Worm (Caenorhabditis elegans) whole organism, L2 larva: ENCODE data around the gene R04B3.2.

ENCODE experiments used
- R02D3.7 ChIP-seq: fragments of 150-350 bp; optimal IDR thresholded peaks from 2 replicates; lab custom pipeline; 2014; ENCODE audit warnings: missing biosample characterization, missing genetic modification characterization
- ZK546.5 ChIP-seq: sonication (generic microtip); optimal IDR thresholded peaks from 2 replicates; lab custom pipeline; 2017; ENCODE audit warnings: missing biosample characterization, missing genetic modification characterization
- alr-1 ChIP-seq: fragments of 150-350 bp; optimal IDR thresholded peaks from 2 replicates; lab custom pipeline; 2014; ENCODE audit warnings: missing biosample characterization, missing genetic modification characterization
- aly-2 ChIP-seq: fragments of 150-350 bp; optimal IDR thresholded peaks from 2 replicates; lab custom pipeline; 2014; ENCODE audit warnings: missing biosample characterization, missing genetic modification characterization
- blmp-1 ChIP-seq: sonication (generic microtip); optimal IDR thresholded peaks from 2 replicates; lab custom pipeline; 2017; ENCODE audit warnings: missing genetic modification characterization, mild to moderate bottlenecking, missing compliant biosample characterization, antibody characterized with exemption, moderate library complexity; ENCODE audit not compliant: insufficient read depth
- ceh-82 ChIP-seq: fragments of 150-350 bp; optimal IDR thresholded peaks from 2 replicates; lab custom pipeline; 2014; ENCODE audit warnings: missing biosample characterization, missing genetic modification characterization
- crh-2 ChIP-seq: sonication (generic microtip); optimal IDR thresholded peaks from 2 replicates; lab custom pipeline; 2017; ENCODE audit warnings: missing biosample characterization, missing genetic modification characterization
- dmd-4 ChIP-seq: sonication (generic microtip); optimal IDR thresholded peaks from 2 replicates; lab custom pipeline; 2017; ENCODE audit warnings: missing biosample characterization, missing genetic modification characterization
- egl-27 ChIP-seq: sonication (generic microtip); optimal IDR thresholded peaks from 3 replicates; lab custom pipeline; 2017; ENCODE audit warnings: missing biosample characterization, missing genetic modification reagents, missing genetic modification characterization
- elt-3 ChIP-seq: sonication (generic microtip); optimal IDR thresholded peaks from 2 replicates; lab custom pipeline; 2017; ENCODE audit warnings: missing biosample characterization, missing genetic modification characterization
- fos-1 ChIP-seq: fragments of 150-350 bp; optimal IDR thresholded peaks from 2 replicates; lab custom pipeline; 2014; ENCODE audit warnings: missing biosample characterization, missing genetic modification characterization
- gmeb-1 ChIP-seq: fragments of 150-350 bp; optimal IDR thresholded peaks from 2 replicates; lab custom pipeline; 2014; ENCODE audit warnings: missing biosample characterization, missing genetic modification characterization
- lin-39 ChIP-seq: fragments of 150-350 bp; optimal IDR thresholded peaks from 2 replicates; lab custom pipeline; 2014; ENCODE audit warnings: missing biosample characterization, missing genetic modification reagents, missing genetic modification characterization
- lsy-2 ChIP-seq, 2 experiments: fragments of 150-350 bp in 1 of 2; sonication (generic microtip) in 1 of 2; optimal IDR thresholded peaks; 2 replicates each; lab custom pipeline; 2014 to 2017; ENCODE audit warnings: missing biosample characterization in 2 of 2, missing genetic modification characterization in 2 of 2
- mab-5 ChIP-seq: fragments of 150-350 bp; optimal IDR thresholded peaks from 2 replicates; lab custom pipeline; 2014; ENCODE audit warnings: missing biosample characterization, missing genetic modification characterization
- nhr-10 ChIP-seq: sonication (generic microtip); optimal IDR thresholded peaks from 2 replicates; lab custom pipeline; 2017; ENCODE audit warnings: missing biosample characterization, missing genetic modification characterization
- nhr-11 ChIP-seq: fragments of 150-350 bp; optimal IDR thresholded peaks from 2 replicates; lab custom pipeline; 2014; ENCODE audit warnings: missing biosample characterization, missing genetic modification characterization
- nhr-21 ChIP-seq: fragments of 150-350 bp; optimal IDR thresholded peaks from 2 replicates; lab custom pipeline; 2014; ENCODE audit warnings: missing biosample characterization, missing genetic modification characterization
- nhr-237 ChIP-seq: fragments of 150-350 bp; optimal IDR thresholded peaks from 2 replicates; lab custom pipeline; 2014; ENCODE audit warnings: missing biosample characterization, missing genetic modification characterization
- nhr-25 ChIP-seq: fragments of 150-350 bp; sonication (generic microtip); optimal IDR thresholded peaks from 3 replicates; lab custom pipeline; 2014; ENCODE audit warnings: missing biosample characterization, missing genetic modification characterization
- nhr-6 ChIP-seq: fragments of 150-350 bp; optimal IDR thresholded peaks from 2 replicates; lab custom pipeline; 2014; ENCODE audit warnings: missing biosample characterization, missing genetic modification characterization
- nhr-77 ChIP-seq: fragments of 150-350 bp; optimal IDR thresholded peaks from 2 replicates; lab custom pipeline; 2014; ENCODE audit warnings: missing biosample characterization, missing genetic modification characterization
- peb-1 ChIP-seq: fragments of 150-350 bp; optimal IDR thresholded peaks from 2 replicates; lab custom pipeline; 2014; ENCODE audit warnings: missing biosample characterization, missing genetic modification characterization
- sem-4 ChIP-seq: fragments of 150-350 bp; optimal IDR thresholded peaks from 2 replicates; lab custom pipeline; 2014; ENCODE audit warnings: missing biosample characterization, missing genetic modification reagents, missing genetic modification characterization
- skn-1 ChIP-seq: sonication (generic microtip); optimal IDR thresholded peaks from 2 replicates; lab custom pipeline; 2017; ENCODE audit warnings: missing biosample characterization, missing genetic modification characterization
- sma-3 ChIP-seq: sonication (generic microtip); optimal IDR thresholded peaks from 2 replicates; lab custom pipeline; 2016; ENCODE audit warnings: missing genetic modification reagents, missing genetic modification characterization, missing compliant biosample characterization
- sma-9 ChIP-seq, 2 experiments: fragments of 150-350 bp in 1 of 2; sonication (generic microtip) in 1 of 2; optimal IDR thresholded peaks; 2 replicates each; lab custom pipeline; 2014 to 2016; ENCODE audit warnings: missing genetic modification characterization in 2 of 2, mild to moderate bottlenecking in 1 of 2, missing biosample characterization in 1 of 2, missing compliant biosample characterization in 1 of 2, missing genetic modification reagents in 1 of 2, moderate library complexity in 1 of 2
- snpc-4 ChIP-seq: fragments of 150-350 bp; optimal IDR thresholded peaks from 2 replicates; lab custom pipeline; 2014; ENCODE audit warnings: missing biosample characterization, missing genetic modification characterization
- unc-55 ChIP-seq: fragments of 150-350 bp; sonication (generic microtip); optimal IDR thresholded peaks from 3 replicates; lab custom pipeline; 2014; ENCODE audit warnings: missing biosample characterization, missing genetic modification reagents, missing genetic modification characterization
- unc-62 ChIP-seq: fragments of 150-350 bp; optimal IDR thresholded peaks from 2 replicates; lab custom pipeline; 2014; ENCODE audit warnings: missing biosample characterization, missing genetic modification reagents, missing genetic modification characterization
- zag-1 ChIP-seq: fragments of 150-350 bp; optimal IDR thresholded peaks from 2 replicates; lab custom pipeline; 2014; ENCODE audit warnings: missing biosample characterization, missing genetic modification characterization
- ztf-11 ChIP-seq: sonication (generic microtip); optimal IDR thresholded peaks from 2 replicates; lab custom pipeline; 2017; ENCODE audit warnings: missing biosample characterization, missing genetic modification characterization

Gene R04B3.2

ce11 chrX:2482622-2483021 lies 9.1 kb upstream of the R04B3.2 start, which contains the start of gene K02E10.6:
K02E10.6 (minus strand) TSS chrX:2482770.
- TF ChIP-seq elt-3 (no peak), fos-1 (tag; lab: Kevin White, UChicago) (peak; percentile 24)

DNA sequence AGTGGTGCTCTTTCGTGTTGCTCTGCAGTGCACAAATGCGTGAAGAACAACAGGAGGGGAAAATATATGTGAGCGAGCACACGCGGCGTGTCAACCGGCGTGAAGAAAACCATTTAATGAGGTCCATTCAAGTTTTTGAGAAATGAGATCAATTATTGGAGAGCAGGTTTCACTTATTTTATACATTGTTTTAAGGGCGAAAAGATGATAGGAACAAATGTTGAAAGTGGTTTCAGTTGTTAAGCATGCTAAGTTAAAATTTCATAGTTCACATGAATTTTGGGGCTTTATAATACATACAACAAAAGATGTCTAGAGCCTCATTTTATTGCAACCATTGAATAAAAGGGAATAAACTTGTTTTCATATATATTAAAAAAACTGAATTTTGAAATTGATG lies 5.3 kb upstream of the R04B3.2 start, which contains the start of gene K02E10.5:
Gene K02E10.5, minus strand, starts transcription at position 101 of the 400 bp plus-strand sequence.
- TF ChIP-seq nhr-6 (tag; lab: Kevin White, UChicago) (no peak), unc-55 (GFP tag; lab: Kevin White, UChicago) (no peak), nhr-237 (tag; lab: Kevin White, UChicago) (no peak), blmp-1 (tag; lab: Kevin White, UChicago) (no peak), lin-39 (tag; lab: Kevin White, UChicago) (no peak), egl-27 (tag; lab: Kevin White, UChicago) (no peak), ztf-11 (tag; lab: Kevin White, UChicago) (no peak)

DNA sequence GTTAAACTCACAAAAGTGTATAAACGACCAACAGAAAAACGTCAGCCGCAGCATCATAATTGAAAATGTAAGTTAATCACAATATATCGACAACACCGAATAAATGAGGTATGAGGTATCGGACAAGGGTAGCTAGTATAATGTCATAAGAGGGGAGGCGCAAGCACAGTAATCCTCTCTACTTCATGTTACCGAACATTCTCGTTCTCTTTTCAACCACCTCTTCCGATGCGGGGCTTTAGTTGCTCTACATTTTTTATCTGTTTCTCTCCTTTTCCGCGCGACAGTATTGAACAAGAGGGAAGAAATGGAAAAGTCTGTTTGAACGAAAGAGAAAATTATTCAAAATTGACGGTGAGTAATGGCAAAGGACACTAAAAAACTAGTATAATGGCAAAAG lies 2.4 kb upstream of the R04B3.2 start, which contains the start of gene R04B3.3:
Gene R04B3.3, minus strand, starts transcription at position 101 of the 400 bp plus-strand sequence.
- TF ChIP-seq nhr-237 (tag; lab: Kevin White, UChicago), result no peak
- TF ChIP-seq snpc-4, result no peak
- TF ChIP-seq elt-3, result no peak
- no peak for TF ChIP-seq R02D3.7 (tag; lab: Kevin White, UChicago)
- TF ChIP-seq nhr-21 (tag; lab: Kevin White, UChicago), result no peak
- no peak for TF ChIP-seq nhr-25 (tag; lab: Kevin White, UChicago)
- no peak for TF ChIP-seq blmp-1 (tag; lab: Kevin White, UChicago)
- no peak for TF ChIP-seq aly-2 (tag; lab: Kevin White, UChicago)
- no peak for TF ChIP-seq nhr-6 (tag; lab: Kevin White, UChicago)
- no peak for TF ChIP-seq sem-4
- TF ChIP-seq fos-1 (tag; lab: Kevin White, UChicago), result no peak
- TF ChIP-seq nhr-77 (tag; lab: Kevin White, UChicago), result no peak
- TF ChIP-seq dmd-4, result no peak
- no peak for TF ChIP-seq ceh-82
- TF ChIP-seq ZK546.5 (tag; lab: Kevin White, UChicago), result no peak
- no peak for TF ChIP-seq sma-3 (GFP tag; lab: Kevin White, UChicago)
- no peak for TF ChIP-seq unc-62
- no peak for TF ChIP-seq nhr-11 (tag; lab: Kevin White, UChicago)
- TF ChIP-seq sma-9 (GFP tag; optimal IDR thresholded peaks at IDR 0.05; lab: Kevin White, UChicago), result no peak
- TF ChIP-seq sma-9 (tag; optimal IDR thresholded peaks at IDR 0.05; lab: Kevin White, UChicago), result no peak
- TF ChIP-seq crh-2 (tag; lab: Kevin White, UChicago), result no peak
- TF ChIP-seq, all 48 proteins: peak for 0

DNA sequence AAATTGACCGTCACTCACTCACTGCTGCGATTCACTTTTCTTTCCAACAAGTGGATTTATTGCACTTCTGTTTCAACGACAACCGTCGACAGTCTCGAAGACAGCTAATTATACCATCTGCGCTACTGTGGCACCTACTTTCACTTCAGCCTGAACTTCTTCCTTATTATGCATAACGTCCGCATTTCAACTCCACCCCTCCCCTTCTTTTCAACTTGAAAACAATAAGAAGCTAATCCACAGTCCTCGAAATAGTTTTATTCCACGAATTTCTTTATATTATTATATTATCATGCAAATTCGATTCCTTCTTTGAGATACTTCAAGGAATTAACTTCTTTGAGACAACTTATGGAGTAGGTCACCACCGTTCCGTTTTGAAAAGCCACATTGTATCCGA lies 2.2 kb downstream of the R04B3.2 start, which contains the start of gene R04B3.1:
Gene R04B3.1, minus strand, starts transcription at position 101 of the 400 bp plus-strand sequence.
- TF ChIP-seq crh-2 (tag; lab: Kevin White, UChicago) (no peak), blmp-1 (tag; lab: Kevin White, UChicago) (peak; percentile 4)

DNA sequence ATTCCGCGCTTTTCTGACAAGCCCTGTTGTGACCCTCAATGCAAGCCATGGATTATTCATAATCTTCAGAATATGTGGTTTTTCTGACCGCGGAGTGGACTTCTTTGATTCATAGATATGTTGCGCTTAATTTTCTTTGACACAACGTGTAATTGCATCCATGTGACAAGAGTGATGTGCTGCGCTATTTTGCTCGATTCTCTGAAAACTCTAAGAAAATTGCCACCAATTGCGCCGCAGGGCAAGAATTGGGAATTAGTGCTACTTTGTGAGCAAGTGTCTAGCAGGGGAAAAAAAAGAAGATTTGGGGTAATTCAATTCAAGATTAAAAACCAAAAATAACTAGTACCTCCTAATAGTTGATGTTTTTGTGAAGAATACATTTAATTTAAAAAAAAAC lies 9.5 kb downstream of the R04B3.2 start:
- TF ChIP-seq ceh-82 (no peak), nhr-25 (tag; lab: Kevin White, UChicago) (no peak), sma-9 (GFP tag; optimal IDR thresholded peaks at IDR 0.05; lab: Kevin White, UChicago) (peak; percentile 1), sma-9 (tag; optimal IDR thresholded peaks at IDR 0.05; lab: Kevin White, UChicago) (no peak)

- no peak for TF ChIP-seq zag-1
- no peak for TF ChIP-seq gmeb-1 (tag; lab: Kevin White, UChicago)
- no peak for TF ChIP-seq sma-3 (GFP tag; lab: Kevin White, UChicago)
- no peak for TF ChIP-seq lsy-2 (tag; optimal IDR thresholded peaks at IDR 0.05; lab: Kevin White, UChicago)
- no peak for TF ChIP-seq mab-5 (tag; lab: Kevin White, UChicago)
- no peak for TF ChIP-seq nhr-10 (tag; lab: Kevin White, UChicago)
- no peak for TF ChIP-seq skn-1
- TF ChIP-seq alr-1, result no peak
- no peak for TF ChIP-seq nhr-25 (tag; lab: Kevin White, UChicago)
- TF ChIP-seq unc-62, result no peak
- no peak for TF ChIP-seq peb-1 (tag; lab: Kevin White, UChicago)
- no peak for TF ChIP-seq sem-4
- no peak for TF ChIP-seq ztf-11 (tag; lab: Kevin White, UChicago)
- no peak for TF ChIP-seq nhr-6 (tag; lab: Kevin White, UChicago)
These were observed 11.8 kb downstream of the R04B3.2 start for ce11 chrX:2461742-2462141.
